Fruit fly (Drosophila melanogaster): Measurements from ENCODE around the gene Gr9a.

DNA sequence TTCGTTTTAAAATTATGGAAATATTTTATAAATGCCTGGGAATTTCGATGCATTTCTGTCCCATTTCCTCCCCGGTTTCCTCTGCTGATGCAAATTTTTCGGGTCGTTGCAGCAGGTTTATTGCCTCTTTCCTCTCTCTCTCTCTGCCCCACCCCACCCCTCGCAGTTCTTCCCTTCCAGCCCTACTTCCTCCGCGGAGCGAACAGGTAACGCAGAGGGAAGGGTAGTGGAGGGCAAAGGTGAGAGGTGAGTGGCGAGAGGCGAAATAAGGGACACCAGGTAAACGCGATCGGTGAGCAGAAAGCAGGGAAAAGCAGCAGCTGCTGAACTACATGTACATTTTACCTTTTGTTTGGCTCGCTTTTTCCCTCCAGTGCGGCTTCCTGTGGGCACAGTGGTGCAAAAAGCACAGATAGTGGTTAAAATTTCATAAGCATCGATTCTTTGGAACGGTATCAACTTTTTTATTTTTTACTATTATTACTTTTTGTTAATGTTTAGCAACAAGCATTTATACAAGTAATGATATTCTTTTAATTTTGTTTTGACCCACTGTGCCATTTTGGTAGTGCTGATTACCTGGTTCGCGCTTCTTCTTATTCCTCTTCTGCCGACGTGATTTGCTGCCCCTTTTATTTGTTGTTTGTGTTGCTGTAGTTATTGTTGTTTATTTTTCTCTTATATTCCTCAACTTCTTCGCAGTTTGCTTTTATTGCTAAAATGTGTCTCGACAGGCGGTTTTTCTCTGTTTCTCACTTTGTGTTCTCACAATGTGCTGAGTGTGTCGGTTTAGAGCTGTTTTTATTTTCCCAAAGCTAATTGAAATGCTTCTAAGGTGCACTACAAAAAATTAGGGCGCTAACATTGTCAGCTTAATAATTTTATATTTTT, 26.8 kb downstream of the Gr9a start:
- TF ChIP-seq CG32121 (GFP tag; IDR thresholded peaks at IDR 0.05): peak; percentile 15; the same call in 1 of the 2 replicates
- TF ChIP-seq CG17806 (tag; optimal IDR thresholded peaks at IDR 0.05): peak; percentile 79
- TF ChIP-seq EcR (GFP tag; optimal IDR thresholded peaks at IDR 0.05): peak; percentile 31
- TF ChIP-seq CG15710 (tag; optimal IDR thresholded peaks at IDR 0.05): peak; percentile 84
- peak; percentile 82 for TF ChIP-seq CG4496 (GFP tag; IDR thresholded peaks at IDR 0.05)
- TF ChIP-seq fd96Ca (GFP tag; IDR thresholded peaks at IDR 0.05): peak; percentile 72
- TF ChIP-seq Pif1A (GFP tag; optimal IDR thresholded peaks at IDR 0.05): peak; percentile 77
- TF ChIP-seq CG12605 (GFP tag; IDR thresholded peaks at IDR 0.05): peak; percentile 62
- TF ChIP-seq CG8301 (tag; optimal IDR thresholded peaks at IDR 0.05): peak; percentile 29

All from whole organism, pupa.